Worm (Caenorhabditis elegans) whole organism, L3 larva: ENCODE measurements around the gene dct-7.

ENCODE experiments used
- R02D3.7 ChIP-seq: fragments of 150-350 bp; optimal IDR thresholded peaks from 2 replicates; lab custom pipeline; 2014; ENCODE audit warnings: missing biosample characterization, missing genetic modification characterization
- ZK546.5 ChIP-seq: sonication (generic microtip); optimal IDR thresholded peaks from 2 replicates; lab custom pipeline; 2017; ENCODE audit warnings: missing biosample characterization, missing genetic modification characterization
- aly-2 ChIP-seq: fragments of 150-350 bp; optimal IDR thresholded peaks from 2 replicates; lab custom pipeline; 2014; ENCODE audit warnings: missing biosample characterization, missing genetic modification characterization
- ama-1 ChIP-seq: fragments of 150-350 bp; optimal IDR thresholded peaks from 2 replicates; lab custom pipeline; 2018
- ceh-16 ChIP-seq: sonication (generic microtip); optimal IDR thresholded peaks from 2 replicates; lab custom pipeline; 2017; ENCODE audit warnings: missing biosample characterization, missing genetic modification characterization
- ceh-28 ChIP-seq: fragments of 150-350 bp; optimal IDR thresholded peaks from 2 replicates; lab custom pipeline; 2014; ENCODE audit warnings: missing biosample characterization, missing genetic modification reagents, missing genetic modification characterization
- ceh-82 ChIP-seq: fragments of 150-350 bp; optimal IDR thresholded peaks from 2 replicates; lab custom pipeline; 2014; ENCODE audit warnings: missing biosample characterization, missing genetic modification characterization
- ceh-9 ChIP-seq: sonication (generic microtip); optimal IDR thresholded peaks from 2 replicates; lab custom pipeline; 2018; ENCODE audit warnings: missing biosample characterization, missing genetic modification characterization
- daf-12 ChIP-seq: fragments of 150-350 bp; optimal IDR thresholded peaks from 2 replicates; lab custom pipeline; 2014; ENCODE audit warnings: missing biosample characterization, missing genetic modification reagents, missing genetic modification characterization
- egl-5 ChIP-seq: fragments of 150-350 bp; optimal IDR thresholded peaks from 2 replicates; lab custom pipeline; 2017; ENCODE audit warnings: missing biosample characterization, missing genetic modification reagents, missing genetic modification characterization, inconsistent platforms
- elt-1 ChIP-seq: fragments of 150-350 bp; optimal IDR thresholded peaks from 2 replicates; lab custom pipeline; 2014; ENCODE audit warnings: missing biosample characterization, missing genetic modification characterization
- elt-2 ChIP-seq: sonication (generic microtip); optimal IDR thresholded peaks from 2 replicates; lab custom pipeline; 2016; ENCODE audit warnings: missing genetic modification reagents, mild to moderate bottlenecking, missing genetic modification characterization, missing compliant biosample characterization
- elt-3 ChIP-seq, 3 experiments: fragments of 150-350 bp in 1 of 3; sonication (generic microtip) in 2 of 3; optimal IDR thresholded peaks; 2 replicates in 2 of 3; 4 replicates in 1 of 3; lab custom pipeline; 2014 to 2017; ENCODE audit warnings: missing biosample characterization in 3 of 3, missing genetic modification characterization in 3 of 3
- eor-1 ChIP-seq, 2 experiments: fragments of 150-350 bp; optimal IDR thresholded peaks; 2 replicates each; lab custom pipeline; 2014 to 2018; ENCODE audit warnings: missing biosample characterization in 2 of 2, missing genetic modification characterization in 2 of 2
- fkh-10 ChIP-seq: sonication (generic microtip); optimal IDR thresholded peaks from 2 replicates; lab custom pipeline; 2017; ENCODE audit warnings: missing biosample characterization, missing genetic modification reagents, missing genetic modification characterization
- fkh-2 ChIP-seq: fragments of 150-350 bp; optimal IDR thresholded peaks from 2 replicates; lab custom pipeline; 2014; ENCODE audit warnings: missing biosample characterization, missing genetic modification reagents, missing genetic modification characterization
- fos-1 ChIP-seq: fragments of 150-350 bp; optimal IDR thresholded peaks from 2 replicates; lab custom pipeline; 2014; ENCODE audit warnings: missing biosample characterization, missing genetic modification characterization
- hmg-11 ChIP-seq: sonication (generic microtip); optimal IDR thresholded peaks from 2 replicates; lab custom pipeline; 2016; ENCODE audit warnings: missing genetic modification characterization, missing compliant biosample characterization
- jun-1 ChIP-seq: fragments of 150-350 bp; optimal IDR thresholded peaks from 2 replicates; lab custom pipeline; 2014; ENCODE audit warnings: missing biosample characterization, missing genetic modification reagents, missing genetic modification characterization
- lin-39 ChIP-seq: fragments of 150-350 bp; optimal IDR thresholded peaks from 2 replicates; lab custom pipeline; 2018; ENCODE audit warnings: missing biosample characterization, missing genetic modification reagents, missing genetic modification characterization
- lsy-12 ChIP-seq: sonication (generic microtip); optimal IDR thresholded peaks from 2 replicates; lab custom pipeline; 2016; ENCODE audit warnings: mild to moderate bottlenecking, missing genetic modification characterization, missing compliant biosample characterization
- mdl-1 ChIP-seq: fragments of 150-350 bp; optimal IDR thresholded peaks from 2 replicates; lab custom pipeline; 2014; ENCODE audit warnings: missing biosample characterization, missing genetic modification characterization
- mml-1 ChIP-seq: fragments of 150-350 bp; sonication (generic microtip); optimal IDR thresholded peaks from 3 replicates; lab custom pipeline; 2014; ENCODE audit warnings: missing biosample characterization, missing genetic modification characterization
- nfya-1 ChIP-seq: sonication (generic microtip); optimal IDR thresholded peaks from 2 replicates; lab custom pipeline; 2017; ENCODE audit warnings: missing genetic modification characterization, mild to moderate bottlenecking, missing compliant biosample characterization, antibody characterized with exemption, moderate library complexity; ENCODE audit not compliant: insufficient read depth
- nhr-11 ChIP-seq: fragments of 150-350 bp; optimal IDR thresholded peaks from 2 replicates; lab custom pipeline; 2014; ENCODE audit warnings: missing biosample characterization, missing genetic modification characterization
- nhr-12 ChIP-seq: fragments of 150-350 bp; optimal IDR thresholded peaks from 2 replicates; lab custom pipeline; 2014; ENCODE audit warnings: missing biosample characterization, missing genetic modification characterization
- nhr-23 ChIP-seq: fragments of 150-350 bp; optimal IDR thresholded peaks from 2 replicates; lab custom pipeline; 2014; ENCODE audit warnings: missing biosample characterization, missing genetic modification reagents, missing genetic modification characterization
- nhr-237 ChIP-seq: fragments of 150-350 bp; optimal IDR thresholded peaks from 2 replicates; lab custom pipeline; 2014; ENCODE audit warnings: missing biosample characterization, missing genetic modification characterization
- nhr-25 ChIP-seq: sonication (generic microtip); optimal IDR thresholded peaks from 2 replicates; lab custom pipeline; 2017; ENCODE audit warnings: missing biosample characterization, missing genetic modification characterization
- nhr-28 ChIP-seq: fragments of 150-350 bp; optimal IDR thresholded peaks from 2 replicates; lab custom pipeline; 2014; ENCODE audit warnings: missing biosample characterization, missing genetic modification characterization
- nhr-43 ChIP-seq: sonication (generic microtip); optimal IDR thresholded peaks from 2 replicates; lab custom pipeline; 2016; ENCODE audit warnings: mild to moderate bottlenecking, missing genetic modification characterization, missing compliant biosample characterization; ENCODE audit not compliant: poor library complexity, severe bottlenecking
- nhr-67 ChIP-seq: fragments of 150-350 bp; optimal IDR thresholded peaks from 2 replicates; lab custom pipeline; 2014; ENCODE audit warnings: missing biosample characterization, missing genetic modification characterization
- nhr-76 ChIP-seq: fragments of 150-350 bp; sonication (generic microtip); optimal IDR thresholded peaks from 5 replicates; lab custom pipeline; 2014; ENCODE audit warnings: missing biosample characterization, missing genetic modification characterization
- nhr-77 ChIP-seq: fragments of 150-350 bp; optimal IDR thresholded peaks from 2 replicates; lab custom pipeline; 2014; ENCODE audit warnings: missing biosample characterization, missing genetic modification characterization
- pha-4 ChIP-seq: fragments of 150-350 bp; optimal IDR thresholded peaks from 2 replicates; lab custom pipeline; 2014; ENCODE audit warnings: missing biosample characterization, missing genetic modification reagents, missing genetic modification characterization
- pqm-1 ChIP-seq: fragments of 150-350 bp; optimal IDR thresholded peaks from 2 replicates; lab custom pipeline; 2017; ENCODE audit warnings: missing biosample characterization, missing genetic modification characterization, inconsistent platforms
- sea-2 ChIP-seq: fragments of 150-350 bp; sonication (generic microtip); optimal IDR thresholded peaks from 4 replicates; lab custom pipeline; 2014; ENCODE audit warnings: missing biosample characterization, missing genetic modification reagents, missing genetic modification characterization
- skn-1 ChIP-seq: fragments of 150-350 bp; optimal IDR thresholded peaks from 2 replicates; lab custom pipeline; 2014; ENCODE audit warnings: missing biosample characterization, missing genetic modification characterization
- snpc-4 ChIP-seq: fragments of 150-350 bp; optimal IDR thresholded peaks from 2 replicates; lab custom pipeline; 2014; ENCODE audit warnings: missing biosample characterization, missing genetic modification characterization
- tbx-2 ChIP-seq: sonication (generic microtip); optimal IDR thresholded peaks from 2 replicates; lab custom pipeline; 2016; ENCODE audit warnings: mild to moderate bottlenecking, missing genetic modification characterization, missing compliant biosample characterization
- unc-39 ChIP-seq: sonication (generic microtip); optimal IDR thresholded peaks from 4 replicates; lab custom pipeline; 2017; ENCODE audit warnings: missing biosample characterization, missing genetic modification characterization
- zag-1 ChIP-seq: fragments of 150-350 bp; optimal IDR thresholded peaks from 2 replicates; lab custom pipeline; 2014; ENCODE audit warnings: missing biosample characterization, missing genetic modification characterization
- ztf-11 ChIP-seq: fragments of 150-350 bp; optimal IDR thresholded peaks from 2 replicates; lab custom pipeline; 2014; ENCODE audit warnings: missing biosample characterization, missing genetic modification characterization
- ztf-4 ChIP-seq: fragments of 150-350 bp; optimal IDR thresholded peaks from 2 replicates; lab custom pipeline; 2014; ENCODE audit warnings: missing biosample characterization, missing genetic modification characterization

dct-7 gene

ce11 chrIV:4259433-4259832 is 30.9 kb downstream of the dct-7 start:
- TF ChIP-seq snpc-4 (no peak), jun-1 (peak; percentile 3), pqm-1 (tag; lab: Kevin White, UChicago) (peak; percentile 12), elt-2 (tag; lab: Kevin White, UChicago) (peak; percentile 82)

DNA sequence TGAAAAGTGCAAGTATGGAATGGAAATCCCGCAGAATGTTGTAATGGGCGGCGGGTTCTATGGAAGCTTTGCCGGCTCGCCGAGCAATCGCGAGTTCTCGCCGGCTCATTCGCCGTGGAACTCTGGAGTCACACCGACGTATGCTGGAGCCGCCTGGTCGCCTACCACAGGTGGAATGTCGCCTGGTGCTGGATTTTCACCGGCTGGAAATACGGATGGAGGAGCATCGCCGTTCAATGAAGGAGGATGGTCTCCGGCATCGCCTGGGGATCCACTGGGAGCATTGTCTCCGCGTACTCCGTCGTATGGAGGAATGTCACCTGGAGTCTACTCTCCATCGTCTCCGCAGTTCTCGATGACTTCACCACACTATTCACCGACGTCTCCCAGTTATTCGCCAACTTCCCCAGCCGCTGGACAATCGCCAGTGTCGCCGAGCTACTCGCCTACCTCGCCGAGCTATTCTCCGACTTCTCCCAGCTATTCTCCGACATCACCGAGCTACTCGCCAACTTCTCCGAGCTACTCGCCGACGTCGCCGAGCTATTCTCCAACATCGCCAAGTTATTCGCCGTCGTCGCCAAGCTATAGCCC is 35.3 kb downstream of the dct-7 start:
- TF ChIP-seq nhr-12 (tag; lab: Kevin White, UChicago), result no peak
- no peak for TF ChIP-seq mml-1 (tag; lab: Kevin White, UChicago)
- TF ChIP-seq ztf-4 (tag; lab: Kevin White, UChicago), result no peak
- TF ChIP-seq mdl-1 (tag; lab: Kevin White, UChicago), result no peak
- TF ChIP-seq pqm-1 (tag; lab: Kevin White, UChicago), result no peak
- no peak for TF ChIP-seq fos-1
- TF ChIP-seq egl-5 (tag; lab: Kevin White, UChicago), result no peak

DNA sequence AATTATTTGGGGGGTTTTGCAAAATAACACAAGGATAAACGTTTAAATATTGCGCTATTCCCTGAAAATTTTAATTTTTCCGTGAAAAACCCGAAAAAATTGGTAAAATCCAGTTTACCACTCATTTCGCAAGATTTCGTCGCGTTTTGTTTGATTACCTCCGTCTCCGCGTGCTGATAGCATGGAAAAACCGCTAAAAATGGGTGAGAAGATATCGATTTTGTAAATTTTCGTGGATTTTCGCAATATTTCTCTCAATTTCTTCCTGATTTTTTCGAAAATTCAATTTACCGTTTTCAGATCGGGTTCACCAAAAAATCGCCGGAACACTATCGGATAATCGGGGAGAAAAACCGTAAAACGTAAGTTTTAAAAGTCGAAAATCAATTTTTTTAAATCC is 42.6 kb downstream of the dct-7 start, which contains the start of gene ama-1:
TSS of gene ama-1 (plus strand) at position 301 of the 400 bp plus-strand sequence.
- no peak for TF ChIP-seq ceh-28
- no peak for TF ChIP-seq skn-1 (tag; lab: Kevin White, UChicago)
- no peak for TF ChIP-seq elt-1 (tag; lab: Kevin White, UChicago)
- TF ChIP-seq nhr-28 (tag; lab: Kevin White, UChicago), result no peak
- no peak for TF ChIP-seq lsy-12 (tag; lab: Kevin White, UChicago)
- TF ChIP-seq nhr-237 (tag; lab: Kevin White, UChicago), result no peak
- no peak for TF ChIP-seq nhr-23 (tag; lab: Kevin White, UChicago)
- TF ChIP-seq nhr-11, result no peak
- TF ChIP-seq R02D3.7 (tag; lab: Kevin White, UChicago), result no peak
- no peak for TF ChIP-seq elt-3 (tag; optimal IDR thresholded peaks at IDR 0.05; lab: Kevin White, UChicago)
- TF ChIP-seq hmg-11 (tag; lab: Kevin White, UChicago), result no peak
- no peak for TF ChIP-seq nhr-25
- TF ChIP-seq daf-12 (tag; lab: Kevin White, UChicago), result no peak
- no peak for TF ChIP-seq pha-4
- no peak for TF ChIP-seq fkh-2 (tag; lab: Kevin White, UChicago)

- TF ChIP-seq lin-39 (tag; lab: Kevin White, UChicago) (peak; percentile 31), ceh-28 (no peak), ztf-11 (tag; lab: Kevin White, UChicago) (no peak), egl-5 (tag; lab: Kevin White, UChicago) (peak; percentile 70), ceh-82 (tag; lab: Kevin White, UChicago) (no peak), nhr-76 (tag; lab: Kevin White, UChicago) (no peak), elt-2 (tag; lab: Kevin White, UChicago) (peak; percentile 33), ceh-16 (tag; lab: Kevin White, UChicago) (no peak), pqm-1 (tag; lab: Kevin White, UChicago) (no peak), zag-1 (tag; lab: Kevin White, UChicago) (no peak), ZK546.5 (tag; lab: Kevin White, UChicago) (no peak), jun-1 (no peak), elt-1 (tag; lab: Kevin White, UChicago) (no peak), nhr-67 (tag; lab: Kevin White, UChicago) (no peak), R02D3.7 (tag; lab: Kevin White, UChicago) (no peak), fkh-10 (GFP tag; lab: Kevin White, UChicago) (no peak), sea-2 (GFP tag; lab: Kevin White, UChicago) (no peak), elt-3 (tag; optimal IDR thresholded peaks at IDR 0.05; lab: Kevin White, UChicago) (no peak), unc-39 (tag; lab: Kevin White, UChicago) (no peak), nhr-12 (tag; lab: Kevin White, UChicago) (no peak), nhr-25 (peak; percentile 62), fkh-2 (tag; lab: Kevin White, UChicago) (no peak), nhr-43 (tag; lab: Kevin White, UChicago) (no peak), snpc-4 (no peak), eor-1 (tag; optimal IDR thresholded peaks at IDR 0.05; lab: Kevin White, UChicago) (no peak), nhr-23 (tag; lab: Kevin White, UChicago) (peak; percentile 58), nhr-11 (no peak), mdl-1 (tag; lab: Kevin White, UChicago) (no peak), ceh-9 (tag; lab: Kevin White, UChicago) (no peak), hmg-11 (tag; lab: Kevin White, UChicago) (peak; percentile 36), fos-1 (no peak), tbx-2 (tag; lab: Kevin White, UChicago) (no peak), lsy-12 (tag; lab: Kevin White, UChicago) (no peak), daf-12 (tag; lab: Kevin White, UChicago) (no peak), ama-1 (lab: Kevin White, UChicago) (no peak), nhr-28 (tag; lab: Kevin White, UChicago) (no peak), nhr-77 (tag; lab: Kevin White, UChicago) (no peak), nfya-1 (tag; lab: Kevin White, UChicago) (no peak), pha-4 (peak; percentile 71), aly-2 (no peak), mml-1 (tag; lab: Kevin White, UChicago) (no peak)
Measured at ce11 chrIV:4247334-4247733, 43.0 kb downstream of the dct-7 start.
